Worm (Caenorhabditis elegans): ENCODE results near the gene R04D3.4.

R04D3.4 gene

ce11 chrX:13306869-13307446, 18.3 kb upstream of the R04D3.4 start (continued):
- no peak for TF ChIP-seq hlh-17 (GFP tag; optimal IDR thresholded peaks at IDR 0.05; ENCODE audit: borderline replicate concordance)
- TF ChIP-seq sup-37 (GFP tag; optimal IDR thresholded peaks at IDR 0.05): peak; percentile 7
- peak; percentile 93 for TF ChIP-seq C16A3.4 (tag; optimal IDR thresholded peaks at IDR 0.05)
- TF ChIP-seq zip-4 (GFP tag; optimal IDR thresholded peaks at IDR 0.05): no peak
- peak; percentile 81 for TF ChIP-seq nhr-20 (tag; optimal IDR thresholded peaks at IDR 0.05)
- peak; percentile 45 for TF ChIP-seq hpl-2 (GFP tag; optimal IDR thresholded peaks at IDR 0.05)
- peak; percentile 51 for TF ChIP-seq fkh-10 (GFP tag; optimal IDR thresholded peaks at IDR 0.05)
- TF ChIP-seq swsn-7 (tag; optimal IDR thresholded peaks at IDR 0.05): peak; percentile 81
- TF ChIP-seq ceh-82 (tag; optimal IDR thresholded peaks at IDR 0.05): peak; percentile 11 to 73 (median 65)
- peak in 1 of 2 experiments; percentile 63 for TF ChIP-seq ztf-11 (tag; optimal IDR thresholded peaks at IDR 0.05)
- TF ChIP-seq fkh-4 (tag; optimal IDR thresholded peaks at IDR 0.05; ENCODE audit: borderline replicate concordance): no peak
- peak; percentile 32 to 46 for TF ChIP-seq efl-1 (optimal IDR thresholded peaks at IDR 0.05)
- TF ChIP-seq efl-1 (GFP tag; optimal IDR thresholded peaks at IDR 0.05 in 1 of 2): peak in 1 of 2 experiments; percentile 91
- TF ChIP-seq C04F5.9 (tag; optimal IDR thresholded peaks at IDR 0.05): no peak
- no peak for TF ChIP-seq ces-1 (GFP tag; optimal IDR thresholded peaks at IDR 0.05)
- no peak for TF ChIP-seq tlp-1 (tag; optimal IDR thresholded peaks at IDR 0.05)
- peak; percentile 50 for TF ChIP-seq aly-2 (tag; optimal IDR thresholded peaks at IDR 0.05)
- peak; percentile 31 for TF ChIP-seq nhr-76 (tag; optimal IDR thresholded peaks at IDR 0.05)
- TF ChIP-seq snpc-4 (tag; optimal IDR thresholded peaks at IDR 0.05): peak; percentile 26
- peak; percentile 65 to 79 for TF ChIP-seq lsy-2 (tag; optimal IDR thresholded peaks at IDR 0.05)
- no peak for TF ChIP-seq efl-3 (GFP tag; optimal IDR thresholded peaks at IDR 0.05)
- TF ChIP-seq vab-15 (tag; optimal IDR thresholded peaks at IDR 0.05): peak; percentile 11
- peak in 2 of 3 experiments; percentile 40 to 43 for TF ChIP-seq dpl-1 (GFP tag; optimal IDR thresholded peaks at IDR 0.05)
- TF ChIP-seq grh-1 (GFP tag; IDR thresholded peaks at IDR 0.05): no peak
- peak; percentile 17 for TF ChIP-seq lin-15B (tag; optimal IDR thresholded peaks at IDR 0.05)
- TF ChIP-seq elt-3 (tag; optimal IDR thresholded peaks at IDR 0.05): peak in 2 of 6 experiments; percentile 60 to 88
- TF ChIP-seq mef-2 (tag; optimal IDR thresholded peaks at IDR 0.05): peak; percentile 12
- TF ChIP-seq hlh-4 (tag; optimal IDR thresholded peaks at IDR 0.05): no peak
- peak; percentile 41 for TF ChIP-seq pax-3 (tag; optimal IDR thresholded peaks at IDR 0.05)
- no peak for TF ChIP-seq unc-30 (tag; optimal IDR thresholded peaks at IDR 0.05)
- no peak for TF ChIP-seq ceh-90 (tag; optimal IDR thresholded peaks at IDR 0.05)
- TF ChIP-seq pag-3 (tag; optimal IDR thresholded peaks at IDR 0.05; ENCODE audit: borderline replicate concordance, insufficient read depth): no peak
- peak; percentile 58 for TF ChIP-seq egl-13 (tag; optimal IDR thresholded peaks at IDR 0.05)
- TF ChIP-seq mab-9 (GFP tag; IDR thresholded peaks at IDR 0.05): no peak
- peak; percentile 70 for TF ChIP-seq xbp-1 (tag; optimal IDR thresholded peaks at IDR 0.05)
- no peak for TF ChIP-seq Y116A8C.19 (tag; optimal IDR thresholded peaks at IDR 0.05; ENCODE audit: borderline replicate concordance)
- peak; percentile 71 for TF ChIP-seq fos-1 (tag; optimal IDR thresholded peaks at IDR 0.05)
- TF ChIP-seq fkh-8 (tag; optimal IDR thresholded peaks at IDR 0.05): peak; percentile 80
- no peak for TF ChIP-seq ceh-63 (GFP tag; optimal IDR thresholded peaks at IDR 0.05)
- peak; percentile 4 for TF ChIP-seq nhr-237 (tag; optimal IDR thresholded peaks at IDR 0.05)
- TF ChIP-seq tbx-2 (tag; optimal IDR thresholded peaks at IDR 0.05): peak; percentile 72
- peak; percentile 43 to 74 for TF ChIP-seq lin-35 (GFP tag; optimal IDR thresholded peaks at IDR 0.05)
- peak; percentile 86 for TF ChIP-seq nhr-71 (tag; optimal IDR thresholded peaks at IDR 0.05)
- TF ChIP-seq lir-3 (tag; optimal IDR thresholded peaks at IDR 0.05; ENCODE audit: poor library complexity): peak; percentile 86
- peak; percentile 60 for TF ChIP-seq ztf-4 (tag; optimal IDR thresholded peaks at IDR 0.05)
- TF ChIP-seq egl-27 (tag; optimal IDR thresholded peaks at IDR 0.05): peak in 1 of 2 experiments; percentile 59
- TF ChIP-seq jun-1 (tag; optimal IDR thresholded peaks at IDR 0.05): peak; percentile 73
- no peak for TF ChIP-seq F16B12.6 (tag; optimal IDR thresholded peaks at IDR 0.05)
- TF ChIP-seq isw-1 (GFP tag; IDR thresholded peaks at IDR 0.05): peak; percentile 25; the same call in 1 of the 2 replicates
- peak; percentile 87 for TF ChIP-seq nhr-47 (tag; optimal IDR thresholded peaks at IDR 0.05)
- peak; percentile 83 for TF ChIP-seq rnt-1 (tag; optimal IDR thresholded peaks at IDR 0.05)

Data from whole organism, L1 larva.